Worm (Caenorhabditis elegans) whole organism, L2 larva: Measurements from ENCODE around the gene srg-29.

ENCODE experiments used
- aly-2 ChIP-seq: fragments of 150-350 bp; optimal IDR thresholded peaks from 2 replicates; lab custom pipeline; 2014; ENCODE audit warnings: missing biosample characterization, missing genetic modification characterization
- ceh-16 ChIP-seq: fragments of 150-350 bp; optimal IDR thresholded peaks from 2 replicates; lab custom pipeline; 2014; ENCODE audit warnings: missing biosample characterization, missing genetic modification characterization
- fos-1 ChIP-seq: fragments of 150-350 bp; optimal IDR thresholded peaks from 2 replicates; lab custom pipeline; 2014; ENCODE audit warnings: missing biosample characterization, missing genetic modification characterization
- lin-11 ChIP-seq: fragments of 150-350 bp; sonication (generic microtip); optimal IDR thresholded peaks from 2 replicates; lab custom pipeline; 2014; ENCODE audit warnings: missing biosample characterization, missing genetic modification characterization, inconsistent platforms, mixed read lengths
- lin-39 ChIP-seq: fragments of 150-350 bp; optimal IDR thresholded peaks from 2 replicates; lab custom pipeline; 2014; ENCODE audit warnings: missing biosample characterization, missing genetic modification reagents, missing genetic modification characterization
- mdl-1 ChIP-seq, 2 experiments: fragments of 150-350 bp in 1 of 2; sonication (generic microtip) in 1 of 2; optimal IDR thresholded peaks; 2 replicates each; lab custom pipeline; 2017; ENCODE audit warnings: missing biosample characterization in 2 of 2, missing genetic modification characterization in 2 of 2
- nhr-11 ChIP-seq: fragments of 150-350 bp; optimal IDR thresholded peaks from 2 replicates; lab custom pipeline; 2014; ENCODE audit warnings: missing biosample characterization, missing genetic modification characterization
- nhr-6 ChIP-seq: fragments of 150-350 bp; optimal IDR thresholded peaks from 2 replicates; lab custom pipeline; 2014; ENCODE audit warnings: missing biosample characterization, missing genetic modification characterization
- skn-1 ChIP-seq: sonication (generic microtip); optimal IDR thresholded peaks from 2 replicates; lab custom pipeline; 2017; ENCODE audit warnings: missing biosample characterization, missing genetic modification characterization
- snpc-4 ChIP-seq: fragments of 150-350 bp; optimal IDR thresholded peaks from 2 replicates; lab custom pipeline; 2014; ENCODE audit warnings: missing biosample characterization, missing genetic modification characterization
- unc-39 ChIP-seq: fragments of 150-350 bp; optimal IDR thresholded peaks from 2 replicates; lab custom pipeline; 2014; ENCODE audit warnings: missing biosample characterization, missing genetic modification characterization
- ztf-1 ChIP-seq: fragments of 200-800 bp; sonication (Bioruptor generic); conservative IDR thresholded peaks from 2 replicates; pipeline ENCODE4 v1.3.6; 2022; ENCODE audit warnings: missing genetic modification characterization, missing compliant biosample characterization

- TF ChIP-seq unc-39 (tag; lab: Kevin White, UChicago), result no peak
- TF ChIP-seq nhr-6 (tag; lab: Kevin White, UChicago), result no peak
- TF ChIP-seq aly-2, result no peak
- no peak for TF ChIP-seq lin-39 (tag; lab: Kevin White, UChicago)
- TF ChIP-seq nhr-11 (tag; lab: Kevin White, UChicago), result no peak
- TF ChIP-seq ztf-1 (GFP tag; lab: Robert Waterston, UW), result no peak
- no peak for TF ChIP-seq lin-11 (tag; lab: Kevin White, UChicago)
- TF ChIP-seq snpc-4 (tag; lab: Kevin White, UChicago), result no peak
- no peak for TF ChIP-seq skn-1
- no peak for TF ChIP-seq mdl-1 (tag; optimal IDR thresholded peaks at IDR 0.05; lab: Kevin White, UChicago)
- TF ChIP-seq ceh-16 (tag; lab: Kevin White, UChicago), result no peak
- no peak for TF ChIP-seq fos-1 (tag; lab: Kevin White, UChicago)
These were observed 8.7 kb upstream of the srg-29 start, which contains the start of gene C10G8.8 for ce11 chrV:5328314-5328713.
